Worm (Caenorhabditis elegans) whole organism, early embryonic: ENCODE results near the gene nspe-2.

Source experiments
- ama-1 ChIP-seq: fragments of 150-350 bp; optimal IDR thresholded peaks from 2 replicates; lab custom pipeline; 2014
- ceh-13 ChIP-seq: fragments of 200-800 bp; sonication (Bioruptor generic); optimal IDR thresholded peaks from 2 replicates; lab custom pipeline; 2018; ENCODE audit warnings: mild to moderate bottlenecking, missing genetic modification characterization, missing compliant biosample characterization
- hmg-4 ChIP-seq: fragments of 200-800 bp; sonication (Bioruptor generic); optimal IDR thresholded peaks from 2 replicates; lab custom pipeline; 2018; ENCODE audit warnings: mild to moderate bottlenecking, missing genetic modification characterization, missing compliant biosample characterization
- tbx-37 ChIP-seq: fragments of 200-800 bp; sonication (Bioruptor generic); conservative IDR thresholded peaks from 2 replicates; pipeline ENCODE4 v1.3.6; 2022; ENCODE audit warnings: missing genetic modification reagents, missing genetic modification characterization, missing compliant biosample characterization

ce11 chrII:12654447-12654846 is 35.3 kb upstream of the nspe-2 start, which contains the start of gene rgs-4:
- TF ChIP-seq ama-1 (no peak), tbx-37 (GFP tag; lab: Robert Waterston, UW) (no peak), ceh-13 (GFP tag; lab: Kevin White, UChicago) (no peak), hmg-4 (no peak)
